Worm (Caenorhabditis elegans) whole organism, mixed stage, embryonic: Measurements from ENCODE around the gene F28A10.8.

ENCODE experiments used
- blmp-1 ChIP-seq: fragments of 150-350 bp; optimal IDR thresholded peaks from 2 replicates; lab custom pipeline; 2014; ENCODE audit warnings: missing biosample characterization, missing genetic modification characterization
- elt-1 ChIP-seq: sonication (generic microtip); optimal IDR thresholded peaks from 2 replicates; lab custom pipeline; 2017; ENCODE audit warnings: missing genetic modification characterization, mild to moderate bottlenecking, missing compliant biosample characterization, antibody characterized with exemption, moderate library complexity, borderline replicate concordance; ENCODE audit not compliant: insufficient read depth
- elt-3 ChIP-seq: fragments of 150-350 bp; optimal IDR thresholded peaks from 2 replicates; lab custom pipeline; 2014; ENCODE audit warnings: missing biosample characterization, missing genetic modification characterization
- lsy-2 ChIP-seq: fragments of 150-350 bp; optimal IDR thresholded peaks from 2 replicates; lab custom pipeline; 2014; ENCODE audit warnings: missing biosample characterization, missing genetic modification characterization
- mab-5 ChIP-seq: fragments of 150-350 bp; optimal IDR thresholded peaks from 2 replicates; lab custom pipeline; 2014; ENCODE audit warnings: missing biosample characterization, missing genetic modification characterization
- mep-1 ChIP-seq: fragments of 150-350 bp; optimal IDR thresholded peaks from 2 replicates; lab custom pipeline; 2017; ENCODE audit warnings: missing biosample characterization, missing genetic modification reagents, missing genetic modification characterization, inconsistent platforms
- mls-2 ChIP-seq: sonication (generic microtip); optimal IDR thresholded peaks from 2 replicates; lab custom pipeline; 2016; ENCODE audit warnings: mild to moderate bottlenecking, missing genetic modification characterization, moderate library complexity, missing compliant biosample characterization
- nhr-12 ChIP-seq: fragments of 150-350 bp; optimal IDR thresholded peaks from 2 replicates; lab custom pipeline; 2014; ENCODE audit warnings: missing biosample characterization, missing genetic modification characterization
- nhr-237 ChIP-seq: fragments of 150-350 bp; optimal IDR thresholded peaks from 2 replicates; lab custom pipeline; 2014; ENCODE audit warnings: missing biosample characterization, missing genetic modification characterization
- pha-4 ChIP-seq: fragments of 150-350 bp; optimal IDR thresholded peaks from 2 replicates; lab custom pipeline; 2018; ENCODE audit warnings: missing biosample characterization, missing genetic modification reagents, missing genetic modification characterization
- snpc-4 ChIP-seq: fragments of 150-350 bp; optimal IDR thresholded peaks from 2 replicates; lab custom pipeline; 2014; ENCODE audit warnings: missing biosample characterization, missing genetic modification characterization
- tbx-8 ChIP-seq: fragments of 200-800 bp; sonication (Bioruptor generic); optimal IDR thresholded peaks from 2 replicates; lab custom pipeline; 2018; ENCODE audit warnings: mild to moderate bottlenecking, missing genetic modification characterization, moderate library complexity, missing compliant biosample characterization
- unc-62 ChIP-seq: fragments of 150-350 bp; optimal IDR thresholded peaks from 2 replicates; lab custom pipeline; 2014; ENCODE audit warnings: missing biosample characterization, missing genetic modification reagents, missing genetic modification characterization

- no peak for TF ChIP-seq snpc-4 (tag; lab: Kevin White, UChicago)
- no peak for TF ChIP-seq blmp-1 (tag; lab: Kevin White, UChicago)
- no peak for TF ChIP-seq mab-5
- no peak for TF ChIP-seq pha-4 (tag; lab: Kevin White, UChicago)
- no peak for TF ChIP-seq nhr-237 (tag; lab: Kevin White, UChicago)
- TF ChIP-seq elt-1 (tag; lab: Kevin White, UChicago) = no peak
- TF ChIP-seq mep-1 (tag; lab: Kevin White, UChicago) = peak; percentile 3
- no peak for TF ChIP-seq elt-3 (tag; lab: Kevin White, UChicago)
- peak; percentile 70 for TF ChIP-seq unc-62 (GFP tag; lab: Kevin White, UChicago)
- TF ChIP-seq nhr-12 = no peak
- TF ChIP-seq mls-2 (tag; lab: Kevin White, UChicago) = no peak
- TF ChIP-seq lsy-2 = no peak
- no peak for TF ChIP-seq tbx-8 (GFP tag; lab: Kevin White, UChicago)
Measured at ce11 chrII:848519-848918, 10.2 kb upstream of the F28A10.8 start, which contains the start of the genes acdh-9 and F28A10.13.
